Worm (Caenorhabditis elegans) whole organism, midembryonic: Measurements from ENCODE around the gene cutl-27.
A peak's percentile ranks its signal among the peaks of the same experiment; 100 is the strongest.

Experiments
- T22C8.4 ChIP-seq: fragments of 200-800 bp; sonication (Bioruptor generic); IDR thresholded peaks from 2 replicates; pipeline ENCODE4 v1.3.6; 2022; ENCODE audit warnings: missing genetic modification characterization, missing compliant biosample characterization
- cog-1 ChIP-seq: sonication (generic microtip); optimal IDR thresholded peaks from 2 replicates; lab custom pipeline; 2016; ENCODE audit warnings: missing genetic modification characterization, missing compliant biosample characterization
- flt-1 ChIP-seq: fragments of 200-800 bp; sonication (Bioruptor generic); IDR thresholded peaks from 2 replicates; pipeline ENCODE4 v1.3.6; 2022; ENCODE audit warnings: missing genetic modification characterization, missing compliant biosample characterization
- klf-2 ChIP-seq: fragments of 200-800 bp; sonication (Bioruptor generic); conservative IDR thresholded peaks from 2 replicates; pipeline ENCODE4 v1.3.6; 2022; ENCODE audit warnings: missing genetic modification reagents, missing genetic modification characterization, missing compliant biosample characterization
- med-1 ChIP-seq: sonication (generic microtip); optimal IDR thresholded peaks from 2 replicates; lab custom pipeline; 2017; ENCODE audit warnings: missing genetic modification characterization, mild to moderate bottlenecking, missing compliant biosample characterization, antibody characterized with exemption, missing genetic modification reagents; ENCODE audit not compliant: insufficient read depth
- ref-1 ChIP-seq: fragments of 200-800 bp; sonication (Bioruptor generic); conservative IDR thresholded peaks from 2 replicates; pipeline ENCODE4 v1.3.6; 2022; ENCODE audit warnings: missing genetic modification reagents, missing genetic modification characterization, missing compliant biosample characterization
- tab-1 ChIP-seq: fragments of 200-800 bp; sonication (Bioruptor generic); IDR thresholded peaks from 2 replicates; pipeline ENCODE4 v1.3.6; 2022; ENCODE audit warnings: missing genetic modification characterization, missing compliant biosample characterization
- ztf-23 ChIP-seq: fragments of 200-800 bp; sonication (Bioruptor generic); IDR thresholded peaks from 2 replicates; pipeline ENCODE4 v1.3.6; 2022; ENCODE audit warnings: missing genetic modification reagents, missing genetic modification characterization, missing compliant biosample characterization
- ztf-29 ChIP-seq: fragments of 200-800 bp; sonication (Bioruptor generic); IDR thresholded peaks from 2 replicates; pipeline ENCODE4 v1.3.6; 2022; ENCODE audit warnings: missing genetic modification reagents, missing genetic modification characterization, missing compliant biosample characterization

cutl-27 gene

DNA sequence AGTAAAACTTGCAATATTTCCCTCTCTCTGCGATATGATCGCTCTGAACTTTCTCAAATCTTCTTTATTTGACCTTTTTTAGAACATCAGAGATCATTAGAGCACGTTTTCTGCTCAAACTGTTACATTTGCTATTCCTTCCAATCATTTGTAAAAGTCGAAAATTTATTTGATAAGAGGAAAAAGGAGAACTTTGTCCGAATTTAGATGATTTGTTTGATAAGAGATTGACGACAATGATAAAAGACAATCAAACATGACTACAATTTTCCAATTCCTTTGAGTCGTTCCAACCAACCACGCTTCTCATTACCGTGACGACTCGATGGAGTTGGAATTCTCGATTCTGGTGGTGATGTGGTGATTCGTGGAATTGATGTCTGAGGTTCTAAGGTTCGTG lies 39.5 kb downstream of the cutl-27 start:
- TF ChIP-seq ztf-23 (GFP tag; lab: Robert Waterston, UW) (no peak), cog-1 (no peak), ztf-29 (GFP tag; lab: Robert Waterston, UW) (no peak), tab-1 (GFP tag; lab: Robert Waterston, UW) (no peak), med-1 (no peak), ref-1 (GFP tag; lab: Robert Waterston, UW) (no peak), klf-2 (GFP tag; lab: Robert Waterston, UW) (no peak), T22C8.4 (GFP tag; lab: Robert Waterston, UW) (no peak), flt-1 (GFP tag; lab: Robert Waterston, UW) (no peak)

DNA sequence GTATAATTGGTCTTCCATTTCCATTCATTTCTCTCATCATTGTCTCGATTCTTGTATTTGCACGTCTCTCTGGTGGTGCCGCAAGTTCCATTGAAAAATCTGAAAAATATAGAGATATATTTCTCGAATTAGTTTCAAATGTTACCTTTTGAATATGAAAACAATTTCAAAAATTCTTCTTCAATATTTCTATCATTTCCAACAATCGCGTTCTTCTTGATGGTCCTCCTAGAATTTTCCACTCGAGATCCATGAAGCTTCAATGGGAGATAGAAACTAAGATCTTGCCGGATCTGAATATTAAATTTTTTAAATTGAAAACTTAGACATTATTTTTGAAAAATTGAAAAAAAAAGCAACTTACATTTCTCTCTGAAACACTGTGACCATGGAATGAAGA lies 40.7 kb downstream of the cutl-27 start:
- TF ChIP-seq ref-1 (GFP tag; lab: Robert Waterston, UW) (no peak), cog-1 (no peak), tab-1 (GFP tag; lab: Robert Waterston, UW) (no peak), ztf-23 (GFP tag; lab: Robert Waterston, UW) (no peak), T22C8.4 (GFP tag; lab: Robert Waterston, UW) (no peak), flt-1 (GFP tag; lab: Robert Waterston, UW) (no peak), med-1 (no peak), klf-2 (GFP tag; lab: Robert Waterston, UW) (no peak)

DNA sequence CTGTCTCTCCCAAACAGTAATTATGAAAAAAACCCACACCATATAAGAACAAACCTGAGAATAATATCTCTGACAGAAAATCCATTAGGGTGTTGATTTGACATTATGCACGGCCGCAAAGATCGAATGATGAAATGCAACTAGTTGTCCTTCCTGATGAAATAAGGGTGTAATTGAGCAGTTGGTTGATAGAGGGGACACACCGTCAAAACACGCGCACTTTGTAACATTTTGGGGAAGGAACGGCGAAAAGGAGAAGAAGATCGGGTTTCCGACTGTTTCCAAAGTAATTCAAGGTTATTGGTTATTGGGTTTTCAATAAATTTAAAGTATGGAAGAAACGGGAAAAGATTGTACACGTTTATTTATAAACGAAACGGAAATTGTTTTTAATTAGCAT lies 43.7 kb downstream of the cutl-27 start, which contains the start of gene ZK822.1:
TSS of gene ZK822.1 (minus strand) at position 121 of the 400 bp plus-strand sequence.
- TF ChIP-seq klf-2 (GFP tag; lab: Robert Waterston, UW) (no peak), cog-1 (no peak), tab-1 (GFP tag; lab: Robert Waterston, UW) (no peak), ztf-23 (GFP tag; lab: Robert Waterston, UW) (no peak)

DNA sequence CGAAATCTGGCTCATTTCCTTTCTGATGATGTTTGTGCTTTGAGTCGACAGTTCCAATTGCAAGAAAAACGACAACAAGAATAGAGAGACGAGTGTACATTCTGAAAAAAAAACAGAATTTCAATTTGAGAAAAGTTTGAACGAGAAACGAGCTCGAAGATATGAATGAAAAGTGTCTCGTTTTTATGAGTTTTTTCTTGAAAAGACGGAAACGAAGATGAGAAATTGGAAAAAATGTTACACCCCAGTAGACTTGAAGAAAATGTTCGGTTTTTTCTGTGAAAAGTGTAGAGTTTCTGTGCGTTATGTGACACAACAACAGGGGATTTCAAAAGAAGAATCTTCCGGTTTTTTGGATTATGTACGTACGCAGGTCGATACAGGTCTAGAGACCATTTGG lies 44.7 kb downstream of the cutl-27 start, which contains the start of gene srlf-31:
TSS of gene srlf-31 (minus strand) at position 101 of the 400 bp plus-strand sequence.
- no peak for TF ChIP-seq ztf-29 (GFP tag; lab: Robert Waterston, UW)
- TF ChIP-seq tab-1 (GFP tag; lab: Robert Waterston, UW): no peak
- TF ChIP-seq med-1: no peak
- TF ChIP-seq klf-2 (GFP tag; lab: Robert Waterston, UW): no peak
- TF ChIP-seq cog-1: no peak
- TF ChIP-seq ref-1 (GFP tag; lab: Robert Waterston, UW): no peak
- TF ChIP-seq T22C8.4 (GFP tag; lab: Robert Waterston, UW): no peak
- no peak for TF ChIP-seq ztf-23 (GFP tag; lab: Robert Waterston, UW)
- no peak for TF ChIP-seq flt-1 (GFP tag; lab: Robert Waterston, UW)

DNA sequence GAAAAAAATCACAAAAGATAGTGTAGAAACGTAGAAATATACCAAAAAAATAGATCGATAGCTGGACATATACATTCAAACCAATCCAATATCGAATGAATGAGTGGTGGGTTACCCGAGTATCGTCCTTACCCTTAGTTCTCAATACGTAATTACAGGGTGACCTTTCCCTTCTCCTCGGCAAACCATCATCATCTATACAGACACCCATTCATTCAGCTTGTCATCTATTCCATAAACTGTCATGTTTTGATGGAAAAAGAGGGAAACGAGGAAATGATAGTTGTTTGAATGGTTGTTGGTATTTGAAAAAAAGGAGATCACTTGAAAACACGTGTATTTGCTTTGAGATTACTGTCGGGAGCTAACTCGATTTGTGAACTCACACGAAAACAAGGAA lies 45.7 kb downstream of the cutl-27 start:
- TF ChIP-seq cog-1: no peak
- no peak for TF ChIP-seq tab-1 (GFP tag; lab: Robert Waterston, UW)
- no peak for TF ChIP-seq ztf-29 (GFP tag; lab: Robert Waterston, UW)
- no peak for TF ChIP-seq T22C8.4 (GFP tag; lab: Robert Waterston, UW)
- TF ChIP-seq ztf-23 (GFP tag; lab: Robert Waterston, UW): no peak
- TF ChIP-seq klf-2 (GFP tag; lab: Robert Waterston, UW): no peak
- no peak for TF ChIP-seq med-1
- TF ChIP-seq flt-1 (GFP tag; lab: Robert Waterston, UW): no peak
- no peak for TF ChIP-seq ref-1 (GFP tag; lab: Robert Waterston, UW)

DNA sequence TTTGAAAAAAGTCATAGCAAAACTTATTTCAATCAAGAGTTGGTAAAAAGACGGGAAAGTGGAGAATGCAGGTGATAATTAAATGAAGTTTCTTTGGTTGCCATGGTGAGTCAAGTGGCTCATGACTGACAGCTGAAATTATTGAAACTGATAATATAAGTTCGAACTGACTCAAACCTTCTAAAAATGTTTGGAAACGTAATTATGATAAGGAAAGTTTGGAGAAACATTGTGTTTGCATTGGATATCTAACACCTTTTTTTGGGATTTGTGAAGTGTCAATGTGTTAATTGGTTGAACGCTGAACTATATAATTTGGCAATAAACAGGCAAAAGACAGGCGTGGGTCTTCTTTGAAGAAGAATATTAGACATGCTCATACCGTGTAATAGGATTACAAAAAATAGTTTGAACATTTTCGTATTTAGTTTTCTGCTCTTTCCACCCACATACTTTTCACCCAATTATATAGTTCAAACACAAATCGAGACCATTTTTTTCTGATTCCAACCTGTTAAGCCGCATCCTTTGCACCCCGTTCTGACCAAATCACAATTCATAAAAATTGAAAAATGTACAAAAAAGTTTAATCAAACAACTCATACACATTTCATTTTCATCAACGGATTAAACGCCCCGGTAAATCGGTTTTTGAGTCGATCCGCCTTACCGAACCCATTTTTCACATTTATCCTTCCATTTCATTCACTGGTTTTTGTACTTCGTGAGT lies 47.2 kb downstream of the cutl-27 start, which contains the start of the genes srlf-33 and srlf-32:
TSS of gene srlf-33 (minus strand) at position 101 of the 730 bp plus-strand sequence.
TSS of gene srlf-32 (plus strand) at position 680 of the 730 bp plus-strand sequence.
- TF ChIP-seq ztf-23 (GFP tag; lab: Robert Waterston, UW) (no peak), flt-1 (GFP tag; lab: Robert Waterston, UW) (no peak), T22C8.4 (GFP tag; lab: Robert Waterston, UW) (no peak), tab-1 (GFP tag; lab: Robert Waterston, UW) (no peak), ref-1 (GFP tag; lab: Robert Waterston, UW) (no peak), ztf-29 (GFP tag; lab: Robert Waterston, UW) (no peak), cog-1 (no peak), klf-2 (GFP tag; lab: Robert Waterston, UW) (no peak), med-1 (no peak)

DNA sequence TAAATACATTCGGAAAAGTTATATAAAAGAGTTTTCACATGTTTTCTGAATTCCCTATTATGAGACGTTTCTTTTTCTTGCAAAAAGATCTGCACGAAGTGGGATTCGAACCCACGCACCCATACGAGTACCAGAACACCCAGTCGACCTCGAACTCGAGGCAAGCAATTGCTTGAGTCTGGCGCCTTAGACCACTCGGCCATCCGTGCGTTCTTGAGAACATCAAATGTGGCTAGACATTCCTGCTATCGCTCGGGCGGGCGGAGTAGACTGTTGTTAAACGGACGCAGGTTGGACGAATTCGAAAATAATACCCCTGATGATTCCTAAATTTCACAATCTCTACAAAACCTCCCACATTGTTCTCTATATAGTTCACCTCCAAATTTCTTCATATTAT lies 50.0 kb downstream of the cutl-27 start:
- TF ChIP-seq ztf-29 (GFP tag; lab: Robert Waterston, UW): peak; percentile 46; the same call in 1 of the 2 replicates
- peak; percentile 77; the same call in 1 of the 2 replicates for TF ChIP-seq tab-1 (GFP tag; lab: Robert Waterston, UW)
- TF ChIP-seq ref-1 (GFP tag; lab: Robert Waterston, UW): peak; percentile 46; the same call in 1 of the 2 replicates
- TF ChIP-seq T22C8.4 (GFP tag; lab: Robert Waterston, UW): no peak
- no peak for TF ChIP-seq cog-1
- TF ChIP-seq klf-2 (GFP tag; lab: Robert Waterston, UW): no peak
- TF ChIP-seq flt-1 (GFP tag; lab: Robert Waterston, UW): no peak; the same call in 1 of the 2 replicates
- TF ChIP-seq ztf-23 (GFP tag; lab: Robert Waterston, UW): peak; percentile 63; the same call in 1 of the 2 replicates
- no peak for TF ChIP-seq med-1

DNA sequence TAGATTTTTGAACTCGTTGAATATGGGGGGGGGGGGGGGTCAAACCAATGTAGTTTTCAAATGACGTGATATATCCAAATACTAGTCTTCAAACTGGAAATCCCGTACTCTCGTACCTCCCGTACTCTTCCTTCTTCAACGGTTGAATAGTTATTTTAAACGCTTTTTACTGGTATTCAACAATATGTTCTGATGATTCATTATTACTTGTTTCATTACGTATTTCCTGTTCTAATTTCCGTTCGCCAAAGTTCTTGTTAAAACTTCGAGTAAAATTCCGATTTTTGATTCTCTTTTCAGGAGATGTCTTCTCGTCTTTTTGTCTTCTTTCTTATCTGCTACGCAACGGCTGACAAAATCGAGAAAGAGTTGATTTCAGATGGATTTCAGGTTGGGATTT lies 52.2 kb downstream of the cutl-27 start, which contains the start of gene nhx-9:
TSS of gene nhx-9 (plus strand) at position 301 of the 400 bp plus-strand sequence.
- TF ChIP-seq tab-1 (GFP tag; lab: Robert Waterston, UW) (no peak), ztf-29 (GFP tag; lab: Robert Waterston, UW) (no peak), T22C8.4 (GFP tag; lab: Robert Waterston, UW) (no peak), ref-1 (GFP tag; lab: Robert Waterston, UW) (no peak)
